Fruit fly (Drosophila melanogaster): ENCODE measurements around the gene Nepl16.

The Nepl16 gene

dm6 chr3R:25122736-25123211 is 10.5 kb upstream of the Nepl16 start, which contains the start of the genes CG31510 and TTLL5 (continued):
- TF ChIP-seq tna (GFP tag; IDR thresholded peaks at IDR 0.05; ENCODE audit: partially characterized antibody) (peak; percentile 15; the same call in 1 of the 2 replicates), cg (GFP tag; optimal IDR thresholded peaks at IDR 0.05) (no peak), nau (GFP tag; optimal IDR thresholded peaks at IDR 0.05) (no peak), CG12071 (GFP tag; optimal IDR thresholded peaks at IDR 0.05) (no peak), CG4707 (GFP tag; optimal IDR thresholded peaks at IDR 0.05) (no peak), cato (GFP tag; optimal IDR thresholded peaks at IDR 0.05; ENCODE audit: borderline replicate concordance) (no peak), CG6765 (GFP tag; optimal IDR thresholded peaks at IDR 0.05) (no peak), CG8388 (GFP tag; optimal IDR thresholded peaks at IDR 0.05) (no peak), CG10654 (GFP tag; optimal IDR thresholded peaks at IDR 0.05) (no peak), Sox100B (GFP tag; optimal IDR thresholded peaks at IDR 0.05) (peak; percentile 42), CG34224 (GFP tag; IDR thresholded peaks at IDR 0.05; ENCODE audit: partially characterized antibody) (peak; percentile 15; the same call in 2 of the 3 replicates), Sin3A (optimal IDR thresholded peaks at IDR 0.05) (no peak), hbn (GFP tag; IDR thresholded peaks at IDR 0.05; ENCODE audit: partially characterized antibody) (peak; percentile 17), onecut (GFP tag; IDR thresholded peaks at IDR 0.05) (no peak), wdn (GFP tag; IDR thresholded peaks at IDR 0.05) (no peak), lola (GFP tag; optimal IDR thresholded peaks at IDR 0.05) (peak in 1 of 3 experiments; percentile 18), gcm2 (GFP tag; optimal IDR thresholded peaks at IDR 0.05) (no peak), Chrac-16 (GFP tag; optimal IDR thresholded peaks at IDR 0.05) (no peak), Doc2 (GFP tag; IDR thresholded peaks at IDR 0.05) (no peak), Vsx1 (GFP tag; optimal IDR thresholded peaks at IDR 0.05) (no peak), fd96Cb (tag; optimal IDR thresholded peaks at IDR 0.05) (no peak), CG11723 (GFP tag; optimal IDR thresholded peaks at IDR 0.05) (no peak), CG6175 (GFP tag; IDR thresholded peaks at IDR 0.05) (no peak), zfh1 (GFP tag; IDR thresholded peaks at IDR 0.05) (peak; percentile 49; the same call in 1 of the 3 replicates), jing (GFP tag; optimal IDR thresholded peaks at IDR 0.05) (no peak), Dfd (GFP tag; optimal IDR thresholded peaks at IDR 0.05) (no peak), ssp (GFP tag; IDR thresholded peaks at IDR 0.05) (no peak), dmrt11E (tag; optimal IDR thresholded peaks at IDR 0.05) (no peak), toy (GFP tag; IDR thresholded peaks at IDR 0.05) (no peak), CG5180 (GFP tag; optimal IDR thresholded peaks at IDR 0.05) (no peak), CG7372 (GFP tag; IDR thresholded peaks at IDR 0.05) (no peak), Bdp1 (GFP tag; optimal IDR thresholded peaks at IDR 0.05) (no peak), CG12104 (GFP tag; optimal IDR thresholded peaks at IDR 0.05) (no peak), bsh (GFP tag; optimal IDR thresholded peaks at IDR 0.05) (no peak), CG32767 (GFP tag; IDR thresholded peaks at IDR 0.05) (no peak), tup (GFP tag; optimal IDR thresholded peaks at IDR 0.05) (no peak), Deaf1 (tag; optimal IDR thresholded peaks at IDR 0.05) (no peak), Atf3 (GFP tag; optimal IDR thresholded peaks at IDR 0.05) (no peak), CG31365 (tag; optimal IDR thresholded peaks at IDR 0.05) (no peak), CG32772 (GFP tag; IDR thresholded peaks at IDR 0.05) (no peak), CG14050 (GFP tag; IDR thresholded peaks at IDR 0.05) (no peak), CG18262 (tag; optimal IDR thresholded peaks at IDR 0.05) (no peak), sens (GFP tag) (peak; percentile 67), shn (GFP tag; optimal IDR thresholded peaks at IDR 0.05) (no peak), Sox102F (GFP tag; optimal IDR thresholded peaks at IDR 0.05) (no peak), CG31224 (GFP tag; IDR thresholded peaks at IDR 0.05) (no peak), pfk (GFP tag; optimal IDR thresholded peaks at IDR 0.05) (no peak), CG17361 (GFP tag; IDR thresholded peaks at IDR 0.05) (no peak), corto (GFP tag; optimal IDR thresholded peaks at IDR 0.05) (no peak), grau (tag; optimal IDR thresholded peaks at IDR 0.05) (no peak), fd102C (GFP tag; optimal IDR thresholded peaks at IDR 0.05) (no peak)
